Fruit fly (Drosophila melanogaster): ENCODE measurements around the gene CaMKI.

CaMKI gene

DNA sequence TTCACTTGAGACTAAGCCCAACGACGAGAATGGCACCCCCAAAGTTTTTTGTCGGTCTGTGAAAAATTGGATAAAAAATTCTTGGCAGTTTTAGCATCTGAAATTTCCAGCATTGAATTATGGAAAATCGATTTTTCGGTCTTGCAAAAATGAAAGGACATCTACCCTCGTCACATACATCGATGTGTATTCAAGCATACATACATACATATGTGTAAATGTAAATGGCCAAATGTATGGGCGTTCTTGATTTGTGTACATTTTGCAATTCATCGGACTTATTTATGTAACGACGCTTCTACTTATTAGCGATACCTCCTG lies 44.2 kb downstream of the CaMKI start (continued):
- no peak for TF ChIP-seq Hr4 (GFP tag; optimal IDR thresholded peaks at IDR 0.05)
- no peak for TF ChIP-seq CG8319 (GFP tag; optimal IDR thresholded peaks at IDR 0.05)
- no peak for TF ChIP-seq CG15336 (GFP tag; IDR thresholded peaks at IDR 0.05)
- TF ChIP-seq Ets96B (tag; optimal IDR thresholded peaks at IDR 0.05) = no peak
- no peak for TF ChIP-seq CG6163 (GFP tag; IDR thresholded peaks at IDR 0.05)
- no peak for TF ChIP-seq CG7368 (GFP tag; optimal IDR thresholded peaks at IDR 0.05)
- TF ChIP-seq CG11294 (GFP tag; IDR thresholded peaks at IDR 0.05) = no peak
- TF ChIP-seq CG11762 (GFP tag; optimal IDR thresholded peaks at IDR 0.05; ENCODE audit: insufficient read depth) = peak; percentile 1
- no peak for TF ChIP-seq CG4318 (GFP tag; optimal IDR thresholded peaks at IDR 0.05)
- TF ChIP-seq Eip75B (GFP tag; optimal IDR thresholded peaks at IDR 0.05) = peak; percentile 61
- TF ChIP-seq CG9139 (GFP tag; optimal IDR thresholded peaks at IDR 0.05) = no peak
- TF ChIP-seq Sox15 (GFP tag; optimal IDR thresholded peaks at IDR 0.05) = no peak
- TF ChIP-seq fkh (GFP tag; optimal IDR thresholded peaks at IDR 0.05) = no peak
- TF ChIP-seq topi (GFP tag; optimal IDR thresholded peaks at IDR 0.05) = no peak
- TF ChIP-seq CG16779 (tag; optimal IDR thresholded peaks at IDR 0.05) = no peak
- no peak for TF ChIP-seq CG31627 (GFP tag; optimal IDR thresholded peaks at IDR 0.05)

DNA sequence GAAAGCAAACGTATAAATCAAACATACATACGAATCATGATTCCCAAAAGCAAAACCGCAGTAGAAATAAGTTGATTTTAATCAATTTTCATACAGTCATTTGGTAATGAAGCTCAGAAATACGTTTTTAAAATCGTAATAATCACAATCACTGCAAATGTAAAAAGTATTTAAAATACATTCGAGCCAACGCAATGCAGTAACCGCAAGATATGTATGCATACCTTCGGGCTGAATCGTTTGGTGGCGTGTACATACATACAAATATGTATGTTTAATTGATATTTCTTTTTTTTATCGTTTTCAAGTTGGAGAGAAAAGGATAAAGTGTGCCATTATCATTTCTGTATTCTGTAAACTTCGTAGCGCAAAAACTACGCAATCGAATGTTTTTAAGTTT lies 44.8 kb downstream of the CaMKI start:
- TF ChIP-seq CG3919 (GFP tag; optimal IDR thresholded peaks at IDR 0.05) = no peak
- TF ChIP-seq svp (GFP tag) = peak; percentile 42
- TF ChIP-seq Ets96B (tag; optimal IDR thresholded peaks at IDR 0.05) = peak; percentile 14

DNA sequence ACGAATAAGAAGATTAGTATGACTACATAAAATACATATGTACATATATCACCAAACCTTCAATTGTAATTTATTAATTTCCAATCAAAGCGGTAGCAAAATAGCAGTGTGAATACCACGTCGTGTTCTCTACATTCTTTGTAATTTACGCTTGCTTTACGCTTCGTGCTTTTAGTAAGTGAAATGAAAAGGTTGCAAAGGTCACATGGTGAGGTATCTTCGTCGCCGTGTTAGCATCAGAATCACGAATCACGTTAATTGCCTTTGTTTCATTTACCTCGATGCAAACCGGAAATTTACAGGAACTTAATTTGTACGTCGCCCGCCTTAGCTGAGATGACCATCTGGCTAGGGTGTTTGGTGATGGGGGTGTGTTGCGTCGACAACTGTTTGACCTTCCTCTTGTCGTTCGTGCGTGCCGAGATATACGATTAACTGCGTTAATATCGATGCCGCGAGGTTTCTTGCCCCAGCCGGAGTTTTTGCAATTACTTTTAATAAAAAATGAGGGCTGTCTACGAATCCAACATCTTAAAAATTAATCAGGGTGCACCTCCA lies 45.5 kb downstream of the CaMKI start:
- TF ChIP-seq svp (GFP tag) = peak; percentile 57
- TF ChIP-seq dac (GFP tag; optimal IDR thresholded peaks at IDR 0.05) = no peak

DNA sequence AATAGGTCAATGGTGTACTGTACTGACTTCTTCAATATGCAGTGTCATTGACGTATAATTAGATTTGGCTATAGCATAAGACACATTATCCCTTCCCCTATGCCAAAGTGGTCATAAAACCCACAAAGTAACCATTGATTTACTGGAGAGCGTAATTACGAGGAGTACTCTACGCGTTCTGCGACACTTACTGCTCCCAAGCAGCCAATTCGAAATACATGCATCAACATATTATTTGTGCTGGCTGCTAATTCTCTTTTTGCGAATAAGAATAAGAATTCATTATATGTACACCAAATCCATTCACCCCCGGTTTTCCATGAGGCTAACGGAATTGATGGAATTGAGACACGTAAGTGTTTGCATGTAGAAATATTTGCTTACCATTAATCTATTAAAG lies 47.3 kb downstream of the CaMKI start:
- no peak for TF ChIP-seq CG10669 (GFP tag; optimal IDR thresholded peaks at IDR 0.05)

DNA sequence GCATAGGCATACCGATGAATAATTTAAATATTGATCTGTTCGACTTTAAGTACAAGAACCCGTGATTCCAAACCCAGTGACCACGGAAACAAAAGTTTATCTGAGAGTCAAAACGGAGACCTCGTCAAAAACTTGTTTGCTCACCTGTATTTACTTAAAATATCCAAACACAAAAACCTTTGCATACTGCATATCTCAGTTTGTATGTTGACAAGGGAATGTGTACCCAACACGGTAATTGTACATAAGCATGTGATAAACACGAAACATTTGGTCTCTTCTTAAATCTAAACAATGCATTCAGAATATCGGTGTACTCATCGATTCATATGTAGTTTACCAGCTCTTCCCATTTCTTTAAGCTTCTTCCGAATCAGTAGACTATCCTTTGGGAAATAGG lies 52.4 kb downstream of the CaMKI start:
- TF ChIP-seq Sox102F (GFP tag; optimal IDR thresholded peaks at IDR 0.05) (peak; percentile 39), CG6808 (GFP tag; optimal IDR thresholded peaks at IDR 0.05) (no peak), Blimp-1 (GFP tag; optimal IDR thresholded peaks at IDR 0.05) (peak; percentile 21), CG3032 (tag; optimal IDR thresholded peaks at IDR 0.05) (no peak), Hr4 (GFP tag; optimal IDR thresholded peaks at IDR 0.05) (no peak), fkh (GFP tag; optimal IDR thresholded peaks at IDR 0.05) (peak; percentile 98), vri (GFP tag; optimal IDR thresholded peaks at IDR 0.05) (peak; percentile 72), Sox14 (GFP tag; optimal IDR thresholded peaks at IDR 0.05) (no peak), esn (GFP tag; optimal IDR thresholded peaks at IDR 0.05) (peak; percentile 44), Smox (GFP tag; optimal IDR thresholded peaks at IDR 0.05) (peak; percentile 13), net (GFP tag; optimal IDR thresholded peaks at IDR 0.05) (no peak), OdsH (GFP tag; optimal IDR thresholded peaks at IDR 0.05) (no peak), lz (GFP tag; optimal IDR thresholded peaks at IDR 0.05) (peak; percentile 19), pdm3 (GFP tag; optimal IDR thresholded peaks at IDR 0.05) (no peak)

DNA sequence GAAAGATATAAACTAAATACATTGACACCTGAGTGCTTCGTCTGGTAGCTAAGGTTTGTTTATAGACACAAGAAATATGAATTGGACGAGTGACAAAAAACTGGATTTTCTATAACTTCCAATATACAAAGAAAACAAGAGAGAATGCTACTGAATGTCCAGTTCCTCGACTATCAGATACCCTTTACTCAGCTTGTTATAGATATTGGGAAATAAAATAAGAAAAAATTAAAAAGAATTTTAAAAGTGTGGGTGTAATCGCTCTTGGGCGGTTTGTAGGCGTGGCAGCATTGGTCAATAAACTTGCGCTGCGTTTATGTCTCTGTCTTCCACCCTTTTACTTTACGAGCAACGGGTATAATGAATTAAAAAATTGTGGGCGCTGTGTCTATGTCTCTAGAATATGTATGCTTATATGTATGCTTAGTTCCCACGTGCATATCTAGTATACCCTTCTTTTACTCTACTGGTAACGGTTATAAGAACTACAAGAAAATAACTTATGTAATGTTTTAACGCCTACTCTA lies 53.1 kb downstream of the CaMKI start:
- TF ChIP-seq CG4318 (GFP tag; optimal IDR thresholded peaks at IDR 0.05) (no peak), OdsH (GFP tag; optimal IDR thresholded peaks at IDR 0.05) (no peak), Eip75B (GFP tag; optimal IDR thresholded peaks at IDR 0.05) (no peak), net (GFP tag; optimal IDR thresholded peaks at IDR 0.05) (no peak), Eip78C (GFP tag) (peak; percentile 52), Sox14 (GFP tag; optimal IDR thresholded peaks at IDR 0.05) (no peak), CG9139 (GFP tag; optimal IDR thresholded peaks at IDR 0.05) (no peak), CG6163 (GFP tag; IDR thresholded peaks at IDR 0.05) (no peak)

All from whole organism, prepupa.